Fruit fly (Drosophila melanogaster) whole organism, prepupa: ENCODE measurements around the gene CG7029.

ENCODE experiments used
- CG10631 ChIP-seq: fragments of 200-800 bp; sonication (Bioruptor generic); optimal IDR thresholded peaks from 2 replicates; lab custom pipeline; 2016; ENCODE audit warnings: missing biosample characterization, missing genetic modification characterization
- CG10669 ChIP-seq: fragments of 200-800 bp; sonication (Bioruptor generic); optimal IDR thresholded peaks from 3 replicates; lab custom pipeline; 2018; ENCODE audit warnings: missing biosample characterization, mild to moderate bottlenecking, missing genetic modification characterization, moderate library complexity
- CG11294 ChIP-seq: fragments of 200-800 bp; sonication (Bioruptor generic); IDR thresholded peaks from 2 replicates; pipeline ENCODE4 v1.3.6; 2022; ENCODE audit warnings: missing biosample characterization, missing genetic modification characterization
- CG15336 ChIP-seq: fragments of 200-800 bp; sonication (Bioruptor generic); IDR thresholded peaks from 2 replicates; pipeline ENCODE4 v1.3.6; 2022; ENCODE audit warnings: missing biosample characterization, missing genetic modification characterization
- CG1621 ChIP-seq: fragments of 200-800 bp; sonication (Bioruptor generic); optimal IDR thresholded peaks from 3 replicates; lab custom pipeline; 2018; ENCODE audit warnings: missing biosample characterization, mild to moderate bottlenecking, missing genetic modification characterization
- CG16779 ChIP-seq: fragments of 200-800 bp; sonication (Bioruptor generic); optimal IDR thresholded peaks from 3 replicates; lab custom pipeline; 2017; ENCODE audit warnings: missing biosample characterization, mild to moderate bottlenecking, missing genetic modification characterization
- CG3032 ChIP-seq: fragments of 200-800 bp; optimal IDR thresholded peaks from 2 replicates; lab custom pipeline; 2019; ENCODE audit warnings: missing biosample characterization, mild to moderate bottlenecking, missing genetic modification characterization, moderate library complexity
- CG31627 ChIP-seq: fragments of 200-800 bp; sonication (Bioruptor generic); optimal IDR thresholded peaks from 3 replicates; lab custom pipeline; 2016; ENCODE audit warnings: missing biosample characterization, missing genetic modification characterization
- CG32006 ChIP-seq: fragments of 200-800 bp; sonication (Bioruptor generic); optimal IDR thresholded peaks from 3 replicates; lab custom pipeline; 2017; ENCODE audit warnings: missing biosample characterization, mild to moderate bottlenecking, missing genetic modification characterization
- CG3919 ChIP-seq: fragments of 200-800 bp; sonication (Bioruptor generic); optimal IDR thresholded peaks from 3 replicates; lab custom pipeline; 2016; ENCODE audit warnings: missing biosample characterization, missing genetic modification characterization
- CG4318 ChIP-seq: fragments of 200-800 bp; sonication (Bioruptor generic); optimal IDR thresholded peaks from 3 replicates; lab custom pipeline; 2017; ENCODE audit warnings: missing biosample characterization, mild to moderate bottlenecking, missing genetic modification characterization
- CG6163 ChIP-seq: fragments of 200-800 bp; sonication (Bioruptor generic); IDR thresholded peaks from 3 replicates; pipeline ENCODE4 v1.3.6; 2022; ENCODE audit warnings: missing biosample characterization, missing genetic modification characterization
- CG6792 ChIP-seq: fragments of 200-800 bp; sonication (Bioruptor generic); optimal IDR thresholded peaks from 3 replicates; lab custom pipeline; 2016; ENCODE audit warnings: missing biosample characterization, missing genetic modification characterization
- CG6808 ChIP-seq: fragments of 200-800 bp; sonication (Bioruptor generic); optimal IDR thresholded peaks from 3 replicates; lab custom pipeline; 2017; ENCODE audit warnings: missing biosample characterization, missing genetic modification characterization, mild to moderate bottlenecking, moderate library complexity, missing genetic modification reagents
- CG8119 ChIP-seq: fragments of 200-800 bp; sonication (Bioruptor generic); IDR thresholded peaks from 3 replicates; pipeline ENCODE4 v1.3.6; 2022; ENCODE audit warnings: missing biosample characterization, missing genetic modification characterization
- CG8319 ChIP-seq: fragments of 200-800 bp; sonication (Bioruptor generic); optimal IDR thresholded peaks from 3 replicates; lab custom pipeline; 2016; ENCODE audit warnings: missing biosample characterization, missing genetic modification characterization
- CG8632 ChIP-seq: fragments of 200-800 bp; sonication (Bioruptor generic); optimal IDR thresholded peaks from 3 replicates; lab custom pipeline; 2016; ENCODE audit warnings: missing biosample characterization, missing genetic modification characterization
- Eip78C ChIP-seq: fragments of 200-800 bp; sonication (Bioruptor generic); peaks from one replicate; lab custom pipeline; 2016; ENCODE audit warnings: missing biosample characterization, missing genetic modification characterization
- Eip93F ChIP-seq: fragments of 200-800 bp; sonication (Bioruptor generic); optimal IDR thresholded peaks from 2 replicates; lab custom pipeline; 2016; ENCODE audit warnings: missing biosample characterization, mild to moderate bottlenecking, missing genetic modification characterization
- Ets96B ChIP-seq: fragments of 200-800 bp; optimal IDR thresholded peaks from 2 replicates; lab custom pipeline; 2019; ENCODE audit warnings: missing biosample characterization, mild to moderate bottlenecking, missing genetic modification characterization, moderate library complexity
- Gug ChIP-seq: fragments of 200-800 bp; sonication (Bioruptor generic); IDR thresholded peaks from 2 replicates; pipeline ENCODE4 v1.3.6; 2022; ENCODE audit warnings: missing biosample characterization, missing genetic modification characterization
- Hr4 ChIP-seq: fragments of 200-800 bp; sonication (Bioruptor generic); optimal IDR thresholded peaks from 3 replicates; lab custom pipeline; 2016; ENCODE audit warnings: missing biosample characterization, missing genetic modification characterization
- Lpt ChIP-seq: fragments of 200-800 bp; sonication (Bioruptor generic); optimal IDR thresholded peaks from 3 replicates; lab custom pipeline; 2016; ENCODE audit warnings: missing biosample characterization, missing genetic modification characterization
- Met ChIP-seq: fragments of 200-800 bp; sonication (Bioruptor generic); optimal IDR thresholded peaks from 3 replicates; lab custom pipeline; 2016; ENCODE audit warnings: missing biosample characterization, missing genetic modification characterization
- Smox ChIP-seq: fragments of 200-800 bp; sonication (Bioruptor generic); optimal IDR thresholded peaks from 3 replicates; lab custom pipeline; 2016; ENCODE audit warnings: missing biosample characterization, missing genetic modification characterization
- Sox102F ChIP-seq: fragments of 200-800 bp; sonication (Bioruptor generic); optimal IDR thresholded peaks from 2 replicates; lab custom pipeline; 2016; ENCODE audit warnings: missing biosample characterization, mild to moderate bottlenecking, missing genetic modification characterization
- Sox15 ChIP-seq: fragments of 200-800 bp; sonication (Bioruptor generic); optimal IDR thresholded peaks from 3 replicates; lab custom pipeline; 2016; ENCODE audit warnings: missing biosample characterization, missing genetic modification characterization
- achi ChIP-seq: fragments of 200-800 bp; sonication (Bioruptor generic); optimal IDR thresholded peaks from 3 replicates; lab custom pipeline; 2016; ENCODE audit warnings: missing biosample characterization, missing genetic modification characterization
- acj6 ChIP-seq: fragments of 200-800 bp; sonication (Bioruptor generic); optimal IDR thresholded peaks from 3 replicates; lab custom pipeline; 2016; ENCODE audit warnings: missing biosample characterization, missing genetic modification characterization
- cyc ChIP-seq: fragments of 200-800 bp; sonication (Bioruptor generic); optimal IDR thresholded peaks from 3 replicates; lab custom pipeline; 2016; ENCODE audit warnings: missing biosample characterization, missing genetic modification characterization
- eg ChIP-seq: fragments of 200-800 bp; sonication (Bioruptor generic); IDR thresholded peaks from 3 replicates; pipeline ENCODE4 v1.3.6; 2022; ENCODE audit warnings: missing biosample characterization, missing genetic modification characterization
- esn ChIP-seq: fragments of 200-800 bp; sonication (Bioruptor generic); optimal IDR thresholded peaks from 2 replicates; lab custom pipeline; 2016; ENCODE audit warnings: missing biosample characterization, mild to moderate bottlenecking, missing genetic modification characterization, moderate library complexity
- fd59A ChIP-seq: fragments of 200-800 bp; sonication (Bioruptor generic); optimal IDR thresholded peaks from 2 replicates; lab custom pipeline; 2017; ENCODE audit warnings: missing biosample characterization, mild to moderate bottlenecking, missing genetic modification characterization, missing genetic modification reagents
- fkh ChIP-seq: fragments of 200-800 bp; sonication (Bioruptor generic); optimal IDR thresholded peaks from 3 replicates; lab custom pipeline; 2017; ENCODE audit warnings: missing biosample characterization, mild to moderate bottlenecking, missing genetic modification characterization, moderate library complexity
- lz ChIP-seq: fragments of 200-800 bp; sonication (Bioruptor generic); optimal IDR thresholded peaks from 3 replicates; lab custom pipeline; 2016; ENCODE audit warnings: missing biosample characterization, missing genetic modification characterization
- salr ChIP-seq, 2 experiments: fragments of 200-800 bp; sonication (Bioruptor generic); optimal IDR thresholded peaks; 3 replicates each; lab custom pipeline; 2016 to 2018; ENCODE audit warnings: missing biosample characterization in 2 of 2, missing genetic modification characterization in 2 of 2, mild to moderate bottlenecking in 1 of 2
- spab ChIP-seq: fragments of 200-800 bp; sonication (Bioruptor generic); optimal IDR thresholded peaks from 2 replicates; lab custom pipeline; 2017; ENCODE audit warnings: missing biosample characterization, mild to moderate bottlenecking, missing genetic modification characterization, missing genetic modification reagents
- ss ChIP-seq, 2 experiments: fragments of 200-800 bp; sonication (Bioruptor generic); optimal IDR thresholded peaks; 2 replicates in 1 of 2; 3 replicates in 1 of 2; lab custom pipeline; 2017 to 2018; ENCODE audit warnings: mild to moderate bottlenecking in 2 of 2, missing biosample characterization in 2 of 2, missing genetic modification characterization in 2 of 2, moderate library complexity in 1 of 2
- svp ChIP-seq: fragments of 200-800 bp; sonication (Bioruptor generic); peaks from one replicate; lab custom pipeline; 2016; ENCODE audit warnings: missing biosample characterization, missing genetic modification characterization
- vri ChIP-seq: fragments of 200-800 bp; sonication (Bioruptor generic); optimal IDR thresholded peaks from 3 replicates; lab custom pipeline; 2016; ENCODE audit warnings: missing biosample characterization, mild to moderate bottlenecking, missing genetic modification characterization

Gene CG7029

dm6 chr3R:22727456-22727833 lies 23.3 kb upstream of the CG7029 start:
- TF ChIP-seq Gug (GFP tag; lab: Robert Waterston, UW) (no peak), CG16779 (tag; lab: Kevin White, UChicago) (no peak), CG6792 (GFP tag; lab: Kevin White, UChicago) (no peak), ss (GFP tag; optimal IDR thresholded peaks at IDR 0.05; lab: Kevin White, UChicago) (no peak), CG4318 (GFP tag; lab: Kevin White, UChicago) (no peak), CG8119 (GFP tag; lab: Robert Waterston, UW) (no peak), CG6163 (GFP tag; lab: Robert Waterston, UW) (no peak), Sox15 (GFP tag; lab: Kevin White, UChicago) (no peak), CG31627 (GFP tag; lab: Kevin White, UChicago) (no peak), CG8632 (no peak), fd59A (GFP tag; lab: Kevin White, UChicago) (no peak), Eip78C (GFP tag; lab: Kevin White, UChicago) (no peak), lz (GFP tag; lab: Kevin White, UChicago) (no peak), Met (GFP tag; lab: Kevin White, UChicago) (no peak), achi (GFP tag; lab: Kevin White, UChicago) (no peak), Hr4 (GFP tag; lab: Kevin White, UChicago) (no peak)

dm6 chr3R:22727857-22728256 lies 22.8 kb upstream of the CG7029 start:
- peak; percentile 32 for TF ChIP-seq CG8319 (GFP tag; lab: Kevin White, UChicago)
- TF ChIP-seq CG4318 (GFP tag; lab: Kevin White, UChicago) = peak; percentile 13
- TF ChIP-seq Gug (GFP tag; lab: Robert Waterston, UW) = peak; percentile 54
- peak; percentile 67 for TF ChIP-seq Hr4 (GFP tag; lab: Kevin White, UChicago)
- no peak for TF ChIP-seq CG3919
- TF ChIP-seq cyc = no peak
- peak; percentile 80 for TF ChIP-seq CG15336 (GFP tag; lab: Robert Waterston, UW)
- no peak for TF ChIP-seq achi (GFP tag; lab: Kevin White, UChicago)
- peak; percentile 7 for TF ChIP-seq vri (GFP tag; lab: Kevin White, UChicago)
- TF ChIP-seq CG10631 = peak; percentile 9
- TF ChIP-seq CG16779 (tag; lab: Kevin White, UChicago) = no peak
- no peak for TF ChIP-seq Smox (GFP tag; lab: Kevin White, UChicago)
- peak; percentile 48 for TF ChIP-seq CG31627 (GFP tag; lab: Kevin White, UChicago)
- peak; percentile 87 for TF ChIP-seq eg
- peak; percentile 41 for TF ChIP-seq esn
- TF ChIP-seq CG32006 (GFP tag; lab: Kevin White, UChicago) = peak; percentile 72
- peak; percentile 56 for TF ChIP-seq svp
- peak; percentile 16 for TF ChIP-seq lz (GFP tag; lab: Kevin White, UChicago)
- TF ChIP-seq CG11294 (GFP tag; lab: Robert Waterston, UW) = peak; percentile 41; the same call in 1 of the 2 replicates
- TF ChIP-seq CG6792 (GFP tag; lab: Kevin White, UChicago) = peak; percentile 16
- TF ChIP-seq Sox102F (GFP tag; lab: Kevin White, UChicago) = no peak

- TF ChIP-seq Lpt (no peak), CG3032 (tag; lab: Kevin White, UChicago) (no peak), Eip93F (no peak), CG11294 (GFP tag; lab: Robert Waterston, UW) (no peak), acj6 (no peak), Ets96B (tag; lab: Kevin White, UChicago) (no peak), CG10669 (no peak), CG1621 (tag; lab: Kevin White, UChicago) (no peak), CG8119 (GFP tag; lab: Robert Waterston, UW) (no peak), fkh (GFP tag; lab: Kevin White, UChicago) (no peak), CG4318 (GFP tag; lab: Kevin White, UChicago) (no peak), Sox102F (GFP tag; lab: Kevin White, UChicago) (no peak), CG8319 (GFP tag; lab: Kevin White, UChicago) (no peak), CG6808 (GFP tag; lab: Kevin White, UChicago) (no peak), Gug (GFP tag; lab: Robert Waterston, UW) (no peak), spab (GFP tag; lab: Kevin White, UChicago) (no peak), salr (GFP tag; optimal IDR thresholded peaks at IDR 0.05; lab: Kevin White, UChicago) (no peak), eg (no peak)
- TF ChIP-seq, all 60 proteins: peak for 0
These were observed 17.7 kb upstream of the CG7029 start for dm6 chr3R:22732995-22733394.
